Fruit fly (Drosophila melanogaster) whole organism, embryonic: ENCODE data around the gene Ctr1B.

ENCODE experiments used
- BEAF-32 ChIP-seq: fragments of 200-800 bp; sonication (Bioruptor generic); optimal IDR thresholded peaks from 3 replicates; lab custom pipeline; 2017; ENCODE audit warnings: missing biosample characterization, missing genetic modification characterization, mild to moderate bottlenecking, moderate library complexity, missing genetic modification reagents
- CG10431 ChIP-seq: fragments of 200-800 bp; sonication (Bioruptor generic); optimal IDR thresholded peaks from 3 replicates; lab custom pipeline; 2018; ENCODE audit warnings: missing biosample characterization, mild to moderate bottlenecking, missing genetic modification characterization
- CG10543 ChIP-seq: fragments of 200-800 bp; sonication (Bioruptor generic); optimal IDR thresholded peaks from 3 replicates; lab custom pipeline; 2017; ENCODE audit warnings: missing biosample characterization, mild to moderate bottlenecking, missing genetic modification characterization, moderate library complexity
- CG10979 ChIP-seq: fragments of 200-800 bp; sonication (Bioruptor generic); optimal IDR thresholded peaks from 2 replicates; lab custom pipeline; 2018; ENCODE audit warnings: missing biosample characterization, mild to moderate bottlenecking, missing genetic modification characterization, moderate library complexity
- CG12155 ChIP-seq: fragments of 200-800 bp; sonication (Bioruptor generic); optimal IDR thresholded peaks from 3 replicates; lab custom pipeline; 2016; ENCODE audit warnings: missing biosample characterization, missing genetic modification characterization
- CG13287 ChIP-seq: fragments of 200-800 bp; sonication (Bioruptor generic); IDR thresholded peaks from 2 replicates; pipeline ENCODE4 v1.3.6; 2022; ENCODE audit warnings: missing biosample characterization, missing genetic modification characterization; ENCODE audit not compliant: partially characterized antibody
- CG13296 ChIP-seq: fragments of 200-800 bp; sonication (Bioruptor generic); optimal IDR thresholded peaks from 3 replicates; lab custom pipeline; 2018; ENCODE audit warnings: missing biosample characterization, mild to moderate bottlenecking, missing genetic modification characterization
- CG1603 ChIP-seq: fragments of 200-800 bp; sonication (Bioruptor generic); optimal IDR thresholded peaks from 2 replicates; lab custom pipeline; 2019; ENCODE audit warnings: missing biosample characterization, mild to moderate bottlenecking, missing genetic modification characterization, moderate library complexity
- CG17361 ChIP-seq: fragments of 200-800 bp; sonication (Bioruptor generic); IDR thresholded peaks from 3 replicates; pipeline ENCODE4 v1.3.6; 2022; ENCODE audit warnings: missing biosample characterization, missing genetic modification characterization
- CG2120 ChIP-seq: fragments of 200-800 bp; sonication (Bioruptor generic); optimal IDR thresholded peaks from 3 replicates; lab custom pipeline; 2016; ENCODE audit warnings: missing biosample characterization, missing genetic modification characterization
- CG2129 ChIP-seq: fragments of 200-800 bp; sonication (Bioruptor generic); IDR thresholded peaks from 2 replicates; pipeline ENCODE4 v1.3.6; 2022; ENCODE audit warnings: missing biosample characterization, missing genetic modification characterization; ENCODE audit not compliant: partially characterized antibody
- CG2712 ChIP-seq: fragments of 200-800 bp; optimal IDR thresholded peaks from 3 replicates; lab custom pipeline; 2019; ENCODE audit warnings: missing biosample characterization, mild to moderate bottlenecking, missing genetic modification characterization, moderate library complexity
- CG31388 ChIP-seq: fragments of 200-800 bp; sonication (Bioruptor generic); optimal IDR thresholded peaks from 2 replicates; lab custom pipeline; 2016; ENCODE audit warnings: missing biosample characterization, missing genetic modification characterization
- CG33213 ChIP-seq: fragments of 200-800 bp; sonication (Bioruptor generic); optimal IDR thresholded peaks from 3 replicates; lab custom pipeline; 2016; ENCODE audit warnings: missing biosample characterization, missing genetic modification characterization
- CG34376 ChIP-seq: fragments of 200-800 bp; sonication (Bioruptor generic); optimal IDR thresholded peaks from 2 replicates; lab custom pipeline; 2018; ENCODE audit warnings: missing biosample characterization, mild to moderate bottlenecking, missing genetic modification characterization
- CG4820 ChIP-seq: fragments of 200-800 bp; sonication (Bioruptor generic); optimal IDR thresholded peaks from 3 replicates; lab custom pipeline; 2016; ENCODE audit warnings: missing biosample characterization, missing genetic modification characterization
- CG6272 ChIP-seq: fragments of 200-800 bp; sonication (Bioruptor generic); IDR thresholded peaks from 2 replicates; pipeline ENCODE4 v1.3.6; 2022; ENCODE audit warnings: missing biosample characterization, missing genetic modification characterization
- CHES-1-like ChIP-seq: fragments of 200-800 bp; sonication (Bioruptor generic); optimal IDR thresholded peaks from 2 replicates; lab custom pipeline; 2016; ENCODE audit warnings: missing biosample characterization, missing genetic modification characterization
- Doc3 ChIP-seq: fragments of 200-800 bp; sonication (Bioruptor generic); IDR thresholded peaks from 3 replicates; pipeline ENCODE4 v1.3.6; 2022; ENCODE audit warnings: missing biosample characterization, missing genetic modification characterization; ENCODE audit not compliant: partially characterized antibody
- E2f2 ChIP-seq: fragments of 200-800 bp; sonication (Bioruptor generic); IDR thresholded peaks from 2 replicates; pipeline ENCODE4 v1.3.6; 2022; ENCODE audit warnings: missing biosample characterization, missing genetic modification characterization
- ERR ChIP-seq: fragments of 200-800 bp; sonication (Bioruptor generic); optimal IDR thresholded peaks from 2 replicates; lab custom pipeline; 2016; ENCODE audit warnings: missing biosample characterization, missing genetic modification characterization
- Hey ChIP-seq: fragments of 200-800 bp; sonication (Bioruptor generic); optimal IDR thresholded peaks from 3 replicates; lab custom pipeline; 2018; ENCODE audit warnings: missing biosample characterization, mild to moderate bottlenecking, missing genetic modification characterization
- HmgD ChIP-seq: fragments of 200-800 bp; sonication (Bioruptor generic); optimal IDR thresholded peaks from 3 replicates; lab custom pipeline; 2016; ENCODE audit warnings: missing biosample characterization, missing genetic modification characterization
- Hr3 ChIP-seq: fragments of 200-800 bp; sonication (Bioruptor generic); optimal IDR thresholded peaks from 3 replicates; lab custom pipeline; 2016; ENCODE audit warnings: missing biosample characterization, missing genetic modification characterization
- Hr78 ChIP-seq, 2 experiments: fragments of 200-800 bp in 1 of 2; fragments of >200 bp in 1 of 2; sonication (Bioruptor generic) in 1 of 2; optimal IDR thresholded peaks; 2 replicates each; lab custom pipeline; 2017 to 2019; ENCODE audit warnings: missing biosample characterization in 2 of 2, missing genetic modification characterization in 2 of 2, mild to moderate bottlenecking in 1 of 2, moderate library complexity in 1 of 2
- Kr ChIP-seq: fragments of 200-800 bp; sonication (Bioruptor generic); optimal IDR thresholded peaks from 2 replicates; lab custom pipeline; 2017; ENCODE audit warnings: missing biosample characterization, mild to moderate bottlenecking, missing genetic modification characterization
- MESR4 ChIP-seq: fragments of 200-800 bp; sonication (Bioruptor generic); optimal IDR thresholded peaks from 2 replicates; lab custom pipeline; 2018; ENCODE audit warnings: missing biosample characterization, mild to moderate bottlenecking, missing genetic modification characterization, moderate library complexity
- Mad ChIP-seq: fragments of 200-800 bp; sonication (Bioruptor generic); optimal IDR thresholded peaks from 2 replicates; lab custom pipeline; 2016; ENCODE audit warnings: missing biosample characterization, missing genetic modification characterization
- Med ChIP-seq: fragments of 200-800 bp; sonication (Bioruptor generic); peaks from one replicate; lab custom pipeline; 2016; ENCODE audit warnings: missing biosample characterization, missing genetic modification characterization, mild to moderate bottlenecking, inconsistent platforms, moderate library complexity
- NC2α ChIP-seq: fragments of 200-800 bp; sonication (Bioruptor generic); optimal IDR thresholded peaks from 2 replicates; lab custom pipeline; 2016; ENCODE audit warnings: missing biosample characterization, missing genetic modification characterization
- Nf-YB ChIP-seq: fragments of 200-800 bp; sonication (Bioruptor generic); optimal IDR thresholded peaks from 3 replicates; lab custom pipeline; 2019; ENCODE audit warnings: missing biosample characterization, mild to moderate bottlenecking, missing genetic modification characterization, moderate library complexity
- Scr ChIP-seq: fragments of 200-800 bp; sonication (Bioruptor generic); IDR thresholded peaks from 2 replicates; pipeline ENCODE4 v1.3.6; 2022; ENCODE audit warnings: missing biosample characterization, missing genetic modification characterization; ENCODE audit not compliant: partially characterized antibody
- Sox100B ChIP-seq: fragments of 200-800 bp; sonication (Bioruptor generic); optimal IDR thresholded peaks from 3 replicates; lab custom pipeline; 2018; ENCODE audit warnings: missing biosample characterization, mild to moderate bottlenecking, missing genetic modification characterization
- bbx ChIP-seq: fragments of 200-800 bp; sonication (Bioruptor generic); IDR thresholded peaks from 2 replicates; pipeline ENCODE4 v1.3.6; 2022; ENCODE audit warnings: missing biosample characterization, missing genetic modification characterization; ENCODE audit not compliant: partially characterized antibody
- br ChIP-seq: fragments of >200 bp; optimal IDR thresholded peaks from 2 replicates; lab custom pipeline; 2017
- bsh ChIP-seq, 2 experiments: fragments of 200-800 bp; sonication (Bioruptor generic); optimal IDR thresholded peaks; 2 replicates each; lab custom pipeline; 2017 to 2018; ENCODE audit warnings: mild to moderate bottlenecking in 2 of 2, missing biosample characterization in 2 of 2, missing genetic modification characterization in 2 of 2, moderate library complexity in 1 of 2
- cg ChIP-seq: fragments of 200-800 bp; sonication (Bioruptor generic); optimal IDR thresholded peaks from 3 replicates; lab custom pipeline; 2019; ENCODE audit warnings: missing biosample characterization, mild to moderate bottlenecking, missing genetic modification characterization, moderate library complexity
- dmrt99B ChIP-seq: fragments of 200-800 bp; sonication (Bioruptor generic); optimal IDR thresholded peaks from 2 replicates; lab custom pipeline; 2018; ENCODE audit warnings: missing biosample characterization, mild to moderate bottlenecking, missing genetic modification characterization, moderate library complexity
- dpn ChIP-seq, 2 experiments: fragments of 200-800 bp; sonication (Bioruptor generic); optimal IDR thresholded peaks; 3 replicates each; lab custom pipeline; 2016; ENCODE audit warnings: missing biosample characterization in 2 of 2, missing genetic modification characterization in 2 of 2
- fd102C ChIP-seq: fragments of 200-800 bp; sonication (Bioruptor generic); optimal IDR thresholded peaks from 2 replicates; lab custom pipeline; 2018; ENCODE audit warnings: missing biosample characterization, mild to moderate bottlenecking, missing genetic modification characterization, moderate library complexity
- lilli ChIP-seq: fragments of 200-800 bp; sonication (Bioruptor generic); optimal IDR thresholded peaks from 3 replicates; lab custom pipeline; 2016; ENCODE audit warnings: missing biosample characterization, missing genetic modification characterization
- onecut ChIP-seq: fragments of 200-800 bp; sonication (Bioruptor generic); IDR thresholded peaks from 2 replicates; pipeline ENCODE4 v1.3.6; 2022; ENCODE audit warnings: missing biosample characterization, missing genetic modification characterization
- repo ChIP-seq: fragments of 200-800 bp; sonication (Bioruptor generic); optimal IDR thresholded peaks from 2 replicates; lab custom pipeline; 2016; ENCODE audit warnings: missing biosample characterization, missing genetic modification characterization
- row ChIP-seq: fragments of 200-800 bp; sonication (Bioruptor generic); IDR thresholded peaks from 3 replicates; pipeline ENCODE4 v1.3.6; 2022; ENCODE audit warnings: missing biosample characterization, missing genetic modification characterization
- sens ChIP-seq: fragments of 200-800 bp; sonication (Bioruptor generic); peaks from one replicate; lab custom pipeline; 2016; ENCODE audit warnings: missing biosample characterization, missing genetic modification characterization
- shn ChIP-seq: fragments of 200-800 bp; sonication (Bioruptor generic); optimal IDR thresholded peaks from 3 replicates; lab custom pipeline; 2016; ENCODE audit warnings: missing biosample characterization, missing genetic modification characterization
- sob ChIP-seq: fragments of 200-800 bp; sonication (Bioruptor generic); IDR thresholded peaks from 2 replicates; pipeline ENCODE4 v1.3.6; 2022; ENCODE audit warnings: missing biosample characterization, missing genetic modification characterization
- unc-4 ChIP-seq: fragments of 200-800 bp; sonication (Bioruptor generic); IDR thresholded peaks from 2 replicates; pipeline ENCODE4 v1.3.6; 2022; ENCODE audit warnings: missing biosample characterization, missing genetic modification characterization; ENCODE audit not compliant: partially characterized antibody
- vnd ChIP-seq: fragments of 200-800 bp; sonication (Bioruptor generic); IDR thresholded peaks from 3 replicates; pipeline ENCODE4 v1.3.6; 2022; ENCODE audit warnings: missing biosample characterization, missing genetic modification characterization; ENCODE audit not compliant: partially characterized antibody
- vvl ChIP-seq: fragments of 200-800 bp; sonication (Bioruptor generic); IDR thresholded peaks from 2 replicates; pipeline ENCODE4 v1.3.6; 2022; ENCODE audit warnings: missing biosample characterization, missing genetic modification characterization

Ctr1B gene

DNA sequence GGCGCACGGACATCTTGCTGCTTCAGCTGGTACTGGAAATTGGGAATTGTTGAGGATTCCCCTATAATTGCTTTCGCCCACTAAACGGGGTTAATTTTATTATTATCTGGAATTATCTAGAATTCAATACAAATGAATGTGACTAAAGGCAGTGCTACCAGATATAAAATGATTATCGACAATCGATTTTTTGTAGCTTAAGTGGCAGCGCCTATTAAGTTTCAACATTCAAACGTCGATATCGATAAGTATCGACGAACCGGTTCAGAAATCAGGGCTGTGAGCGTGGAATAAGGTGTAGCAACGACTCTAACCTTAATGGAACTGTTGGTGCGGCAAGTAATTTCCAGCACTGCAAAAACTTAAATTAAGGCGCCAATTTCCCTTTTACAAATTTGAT, 12.3 kb upstream of the Ctr1B start, which contains the start of gene Sgt1 (continued):
- peak; percentile 68 for TF ChIP-seq sob (GFP tag; lab: Robert Waterston, UW)
- TF ChIP-seq repo (GFP tag; lab: Kevin White, UChicago), result peak; percentile 40
- peak; percentile 11 for TF ChIP-seq Hr3 (GFP tag; lab: Kevin White, UChicago)
- peak; percentile 33; the same call in 1 of the 2 replicates for TF ChIP-seq CG2129 (GFP tag; lab: Robert Waterston, UW)
- no peak for TF ChIP-seq CG13296 (GFP tag; lab: Kevin White, UChicago)
- peak; percentile 96 for TF ChIP-seq Med (GFP tag; lab: Kevin White, UChicago)
- TF ChIP-seq Sox100B, result no peak
- TF ChIP-seq Hr78 (GFP tag; optimal IDR thresholded peaks at IDR 0.05; lab: Kevin White, UChicago), result no peak
- TF ChIP-seq Nf-YB (GFP tag; lab: Kevin White, UChicago), result no peak
- TF ChIP-seq dmrt99B, result no peak
- no peak for TF ChIP-seq cg
- TF ChIP-seq CG12155, result peak; percentile 44
- peak; percentile 51 for TF ChIP-seq ERR
- TF ChIP-seq MESR4 (GFP tag; lab: Kevin White, UChicago), result peak; percentile 94
- TF ChIP-seq E2f2, result peak; percentile 100
- peak; percentile 68; the same call in 2 of the 3 replicates for TF ChIP-seq Doc3 (GFP tag; lab: Robert Waterston, UW)
- TF ChIP-seq CHES-1-like (GFP tag; lab: Kevin White, UChicago), result peak; percentile 47
- peak; percentile 34 to 68 for TF ChIP-seq dpn (GFP tag; optimal IDR thresholded peaks at IDR 0.05; lab: Kevin White, UChicago)
- TF ChIP-seq CG10431 (GFP tag; lab: Kevin White, UChicago), result no peak
- no peak for TF ChIP-seq Kr (GFP tag; lab: Kevin White, UChicago)
- no peak for TF ChIP-seq CG31388 (GFP tag; lab: Kevin White, UChicago)
- peak; percentile 77 for TF ChIP-seq CG2120 (GFP tag; lab: Kevin White, UChicago)
- peak; percentile 80 for TF ChIP-seq CG33213
- peak; percentile 81 for TF ChIP-seq HmgD
- peak; percentile 41; the same call in 2 of the 3 replicates for TF ChIP-seq row (GFP tag; lab: Robert Waterston, UW)
- TF ChIP-seq CG10543 (GFP tag; lab: Kevin White, UChicago), result peak; percentile 19
- TF ChIP-seq CG1603 (tag; lab: Kevin White, UChicago), result peak; percentile 84
- TF ChIP-seq lilli (GFP tag; lab: Kevin White, UChicago), result peak; percentile 72
- TF ChIP-seq br, result no peak
- no peak for TF ChIP-seq fd102C (GFP tag; lab: Kevin White, UChicago)
- TF ChIP-seq Scr (GFP tag; lab: Robert Waterston, UW), result peak; percentile 75
- peak; percentile 34 for TF ChIP-seq Mad (GFP tag; lab: Kevin White, UChicago)
- TF ChIP-seq vnd (GFP tag; lab: Robert Waterston, UW), result peak; percentile 72
- TF ChIP-seq CG6272 (GFP tag; lab: Robert Waterston, UW), result 0 out of 2 replicates have a peak, but pooled peaks have one; percentile 28
- peak; percentile 56 for TF ChIP-seq CG2712 (tag; lab: Kevin White, UChicago)
- TF ChIP-seq vvl, result peak; percentile 57
- TF ChIP-seq shn (GFP tag; lab: Kevin White, UChicago), result peak; percentile 50
- TF ChIP-seq CG17361 (GFP tag; lab: Robert Waterston, UW), result 0 out of 3 replicates have a peak, but pooled peaks have one; percentile 21
- peak; percentile 91 for TF ChIP-seq sens (GFP tag; lab: Kevin White, UChicago)
- TF ChIP-seq CG13287 (GFP tag; lab: Robert Waterston, UW), result peak; percentile 85
- peak; percentile 78 for TF ChIP-seq unc-4 (GFP tag; lab: Robert Waterston, UW)
- peak; percentile 78 for TF ChIP-seq CG34376 (GFP tag; lab: Kevin White, UChicago)
- TF ChIP-seq onecut (GFP tag; lab: Robert Waterston, UW), result peak; percentile 42; the same call in 1 of the 2 replicates
- no peak for TF ChIP-seq CG10979
- peak in 1 of 2 experiments; percentile 12 for TF ChIP-seq bsh (GFP tag; optimal IDR thresholded peaks at IDR 0.05; lab: Kevin White, UChicago)
- TF ChIP-seq NC2α (GFP tag; lab: Kevin White, UChicago), result no peak
- peak; percentile 92 for TF ChIP-seq bbx (GFP tag; lab: Robert Waterston, UW)
- no peak for TF ChIP-seq CG4820 (GFP tag; lab: Kevin White, UChicago)
- peak; percentile 78 for TF ChIP-seq BEAF-32 (GFP tag; lab: Kevin White, UChicago)
- TF ChIP-seq Hey (tag; lab: Kevin White, UChicago), result no peak
